Worm (Caenorhabditis elegans) whole organism, mixed stage, embryonic: ENCODE results near the gene R11E3.2.

Experiments used
- M03D4.4 ChIP-seq: sonication (generic microtip); optimal IDR thresholded peaks from 2 replicates; lab custom pipeline; 2017; ENCODE audit warnings: mild to moderate bottlenecking, missing genetic modification characterization, missing compliant biosample characterization
- bed-3 ChIP-seq: fragments of 200-800 bp; sonication (Bioruptor generic); optimal IDR thresholded peaks from 3 replicates; lab custom pipeline; 2018; ENCODE audit warnings: mild to moderate bottlenecking, missing genetic modification characterization, moderate library complexity, missing compliant biosample characterization
- blmp-1 ChIP-seq: fragments of 150-350 bp; optimal IDR thresholded peaks from 2 replicates; lab custom pipeline; 2014; ENCODE audit warnings: missing biosample characterization, missing genetic modification characterization
- ceh-39 ChIP-seq: fragments of 150-350 bp; optimal IDR thresholded peaks from 2 replicates; lab custom pipeline; 2014; ENCODE audit warnings: missing biosample characterization, missing genetic modification characterization
- ceh-43 ChIP-seq: fragments of 200-800 bp; sonication (Bioruptor generic); optimal IDR thresholded peaks from 2 replicates; lab custom pipeline; 2018; ENCODE audit warnings: mild to moderate bottlenecking, missing genetic modification characterization, moderate library complexity, missing compliant biosample characterization
- ceh-83 ChIP-seq: fragments of 200-800 bp; sonication (Bioruptor generic); optimal IDR thresholded peaks from 2 replicates; lab custom pipeline; 2018; ENCODE audit warnings: mild to moderate bottlenecking, missing genetic modification characterization, missing compliant biosample characterization
- ces-1 ChIP-seq: fragments of 150-350 bp; optimal IDR thresholded peaks from 2 replicates; lab custom pipeline; 2014; ENCODE audit warnings: missing biosample characterization, missing genetic modification reagents, missing genetic modification characterization
- cnd-1 ChIP-seq: fragments of 200-800 bp; sonication (Bioruptor generic); optimal IDR thresholded peaks from 2 replicates; lab custom pipeline; 2018; ENCODE audit warnings: mild to moderate bottlenecking, missing genetic modification characterization, missing compliant biosample characterization
- drap-1 ChIP-seq: fragments of 200-800 bp; sonication (Bioruptor generic); optimal IDR thresholded peaks from 3 replicates; lab custom pipeline; 2018; ENCODE audit warnings: mild to moderate bottlenecking, missing genetic modification characterization, missing compliant biosample characterization
- elt-1 ChIP-seq: sonication (generic microtip); optimal IDR thresholded peaks from 2 replicates; lab custom pipeline; 2017; ENCODE audit warnings: missing genetic modification characterization, mild to moderate bottlenecking, missing compliant biosample characterization, antibody characterized with exemption, moderate library complexity, borderline replicate concordance; ENCODE audit not compliant: insufficient read depth
- elt-3 ChIP-seq: fragments of 150-350 bp; optimal IDR thresholded peaks from 2 replicates; lab custom pipeline; 2014; ENCODE audit warnings: missing biosample characterization, missing genetic modification characterization
- flh-1 ChIP-seq: fragments of 200-800 bp; sonication (Bioruptor generic); optimal IDR thresholded peaks from 2 replicates; lab custom pipeline; 2018; ENCODE audit warnings: mild to moderate bottlenecking, missing genetic modification characterization, moderate library complexity, missing compliant biosample characterization
- ham-2 ChIP-seq: fragments of 200-800 bp; sonication (Bioruptor generic); optimal IDR thresholded peaks from 2 replicates; lab custom pipeline; 2018; ENCODE audit warnings: mild to moderate bottlenecking, missing genetic modification characterization, missing compliant biosample characterization
- hlh-1 ChIP-seq: fragments of 150-350 bp; optimal IDR thresholded peaks from 2 replicates; lab custom pipeline; 2014; ENCODE audit warnings: missing biosample characterization, missing genetic modification reagents, missing genetic modification characterization
- lin-13 ChIP-seq: fragments of 150-350 bp; optimal IDR thresholded peaks from 2 replicates; lab custom pipeline; 2014; ENCODE audit warnings: missing biosample characterization, missing genetic modification characterization
- lin-32 ChIP-seq: fragments of 200-800 bp; sonication (Bioruptor generic); optimal IDR thresholded peaks from 2 replicates; lab custom pipeline; 2018; ENCODE audit warnings: mild to moderate bottlenecking, missing genetic modification characterization, missing compliant biosample characterization
- lsy-2 ChIP-seq: fragments of 150-350 bp; optimal IDR thresholded peaks from 2 replicates; lab custom pipeline; 2014; ENCODE audit warnings: missing biosample characterization, missing genetic modification characterization
- mab-5 ChIP-seq: fragments of 150-350 bp; optimal IDR thresholded peaks from 2 replicates; lab custom pipeline; 2014; ENCODE audit warnings: missing biosample characterization, missing genetic modification characterization
- mep-1 ChIP-seq: fragments of 150-350 bp; optimal IDR thresholded peaks from 2 replicates; lab custom pipeline; 2017; ENCODE audit warnings: missing biosample characterization, missing genetic modification reagents, missing genetic modification characterization, inconsistent platforms
- mls-2 ChIP-seq: sonication (generic microtip); optimal IDR thresholded peaks from 2 replicates; lab custom pipeline; 2016; ENCODE audit warnings: mild to moderate bottlenecking, missing genetic modification characterization, moderate library complexity, missing compliant biosample characterization
- nhr-12 ChIP-seq: fragments of 150-350 bp; optimal IDR thresholded peaks from 2 replicates; lab custom pipeline; 2014; ENCODE audit warnings: missing biosample characterization, missing genetic modification characterization
- nhr-2 ChIP-seq: fragments of 150-350 bp; optimal IDR thresholded peaks from 2 replicates; lab custom pipeline; 2014; ENCODE audit warnings: missing biosample characterization, missing genetic modification characterization
- nhr-237 ChIP-seq: fragments of 150-350 bp; optimal IDR thresholded peaks from 2 replicates; lab custom pipeline; 2014; ENCODE audit warnings: missing biosample characterization, missing genetic modification characterization
- nhr-28 ChIP-seq: fragments of 150-350 bp; optimal IDR thresholded peaks from 2 replicates; lab custom pipeline; 2014; ENCODE audit warnings: missing biosample characterization, missing genetic modification characterization
- nhr-76 ChIP-seq: sonication (generic microtip); optimal IDR thresholded peaks from 2 replicates; lab custom pipeline; 2017; ENCODE audit warnings: missing biosample characterization, missing genetic modification characterization
- pha-4 ChIP-seq: fragments of 150-350 bp; optimal IDR thresholded peaks from 2 replicates; lab custom pipeline; 2018; ENCODE audit warnings: missing biosample characterization, missing genetic modification reagents, missing genetic modification characterization
- sem-2 ChIP-seq: fragments of 200-800 bp; sonication (Bioruptor generic); optimal IDR thresholded peaks from 2 replicates; lab custom pipeline; 2018; ENCODE audit warnings: mild to moderate bottlenecking, missing genetic modification characterization, missing compliant biosample characterization
- snpc-4 ChIP-seq: fragments of 150-350 bp; optimal IDR thresholded peaks from 2 replicates; lab custom pipeline; 2014; ENCODE audit warnings: missing biosample characterization, missing genetic modification characterization
- sptf-1 ChIP-seq: sonication (generic microtip); optimal IDR thresholded peaks from 2 replicates; lab custom pipeline; 2017; ENCODE audit warnings: mild to moderate bottlenecking, missing genetic modification characterization, moderate library complexity, missing compliant biosample characterization
- tbx-8 ChIP-seq: fragments of 200-800 bp; sonication (Bioruptor generic); optimal IDR thresholded peaks from 2 replicates; lab custom pipeline; 2018; ENCODE audit warnings: mild to moderate bottlenecking, missing genetic modification characterization, moderate library complexity, missing compliant biosample characterization
- unc-120 ChIP-seq: sonication (generic microtip); optimal IDR thresholded peaks from 2 replicates; lab custom pipeline; 2017; ENCODE audit warnings: missing genetic modification characterization, missing compliant biosample characterization; ENCODE audit not compliant: poor library complexity, severe bottlenecking
- unc-39 ChIP-seq: fragments of 150-350 bp; optimal IDR thresholded peaks from 2 replicates; lab custom pipeline; 2014; ENCODE audit warnings: missing biosample characterization, missing genetic modification characterization
- unc-62 ChIP-seq: fragments of 150-350 bp; optimal IDR thresholded peaks from 2 replicates; lab custom pipeline; 2014; ENCODE audit warnings: missing biosample characterization, missing genetic modification reagents, missing genetic modification characterization
- zip-8 ChIP-seq: fragments of 150-350 bp; optimal IDR thresholded peaks from 2 replicates; lab custom pipeline; 2014; ENCODE audit warnings: missing biosample characterization, missing genetic modification characterization
- ztf-11 ChIP-seq: fragments of 150-350 bp; optimal IDR thresholded peaks from 2 replicates; lab custom pipeline; 2014; ENCODE audit warnings: missing biosample characterization, missing genetic modification characterization

The R11E3.2 gene

DNA sequence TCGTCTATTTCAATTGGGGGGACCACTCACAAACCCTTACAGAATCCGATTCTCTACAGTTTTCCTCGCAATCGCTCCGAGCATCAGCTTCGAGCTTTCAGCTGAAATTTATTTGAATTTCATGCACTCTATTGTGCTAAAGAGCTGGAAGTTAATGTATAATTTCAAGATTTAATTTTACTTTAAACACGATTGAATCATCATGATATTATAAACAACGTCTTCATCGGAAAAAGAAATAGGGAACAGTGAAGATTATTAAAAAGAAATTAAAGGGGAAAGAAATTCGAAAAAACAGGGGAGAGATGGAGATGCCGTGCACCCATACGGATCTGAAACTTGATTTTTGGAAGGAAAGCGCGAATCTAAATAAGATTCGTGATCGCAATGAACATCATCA, 27.7 kb upstream of the R11E3.2 start, which contains the start of gene hoe-1:
TSS of gene hoe-1 (minus strand) at position 101 of the 400 bp plus-strand sequence.
- TF ChIP-seq nhr-76 (no peak), ceh-43 (no peak), cnd-1 (tag; lab: Kevin White, UChicago) (no peak), zip-8 (no peak), ceh-39 (no peak), elt-1 (tag; lab: Kevin White, UChicago) (no peak), snpc-4 (no peak), mab-5 (no peak), blmp-1 (tag; lab: Kevin White, UChicago) (no peak), sptf-1 (no peak), drap-1 (GFP tag; lab: Kevin White, UChicago) (no peak), tbx-8 (GFP tag; lab: Kevin White, UChicago) (no peak), elt-3 (tag; lab: Kevin White, UChicago) (no peak), mls-2 (tag; lab: Kevin White, UChicago) (no peak), ces-1 (no peak), nhr-2 (no peak), ztf-11 (tag; lab: Kevin White, UChicago) (no peak), lsy-2 (tag; lab: Kevin White, UChicago) (no peak), unc-39 (tag; lab: Kevin White, UChicago) (no peak)

ce11 chrIV:4745422-4745821, 26.5 kb upstream of the R11E3.2 start, which contains the start of gene timm-17B.1:
timm-17B.1 (minus strand) TSS chrIV:4745492.
- TF ChIP-seq lin-13 (tag; lab: Kevin White, UChicago) (peak; percentile 68), sem-2 (GFP tag; lab: Kevin White, UChicago) (no peak), ham-2 (GFP tag; lab: Kevin White, UChicago) (no peak), unc-39 (tag; lab: Kevin White, UChicago) (no peak), nhr-12 (no peak), nhr-237 (tag; lab: Kevin White, UChicago) (peak; percentile 33), cnd-1 (tag; lab: Kevin White, UChicago) (no peak), hlh-1 (tag; lab: Kevin White, UChicago) (no peak), ceh-43 (no peak), drap-1 (GFP tag; lab: Kevin White, UChicago) (no peak), ztf-11 (tag; lab: Kevin White, UChicago) (no peak), mep-1 (tag; lab: Kevin White, UChicago) (peak; percentile 68), ceh-83 (no peak), mls-2 (tag; lab: Kevin White, UChicago) (no peak), nhr-2 (no peak), unc-120 (tag; lab: Kevin White, UChicago) (no peak), ces-1 (peak; percentile 49), pha-4 (peak; percentile 1), lsy-2 (tag; lab: Kevin White, UChicago) (peak; percentile 83), tbx-8 (GFP tag; lab: Kevin White, UChicago) (no peak), ceh-39 (no peak), elt-3 (tag; lab: Kevin White, UChicago) (no peak), lin-32 (GFP tag; lab: Kevin White, UChicago) (no peak), bed-3 (no peak), M03D4.4 (tag; lab: Kevin White, UChicago) (no peak), snpc-4 (no peak)
- TF ChIP-seq, all 35 proteins: peak for 6

- TF ChIP-seq cnd-1 (tag; lab: Kevin White, UChicago), result no peak
- TF ChIP-seq hlh-1 (tag; lab: Kevin White, UChicago), result peak; percentile 30
- TF ChIP-seq unc-39 (tag; lab: Kevin White, UChicago), result no peak
- TF ChIP-seq mab-5, result no peak
- no peak for TF ChIP-seq flh-1 (GFP tag; lab: Kevin White, UChicago)
- TF ChIP-seq sem-2 (GFP tag; lab: Kevin White, UChicago), result no peak
- TF ChIP-seq nhr-2, result no peak
- no peak for TF ChIP-seq ceh-39
Measured at ce11 chrIV:4747553-4747952, 24.3 kb upstream of the R11E3.2 start, which contains the start of gene tctn-1. tctn-1 (minus strand) TSS chrIV:4747832.

- TF ChIP-seq lsy-2 (tag; lab: Kevin White, UChicago) (peak; percentile 76), hlh-1 (tag; lab: Kevin White, UChicago) (no peak), unc-120 (tag; lab: Kevin White, UChicago) (no peak), elt-3 (tag; lab: Kevin White, UChicago) (no peak), nhr-2 (no peak), unc-39 (tag; lab: Kevin White, UChicago) (no peak), elt-1 (tag; lab: Kevin White, UChicago) (no peak), ham-2 (GFP tag; lab: Kevin White, UChicago) (no peak), ceh-39 (no peak), snpc-4 (no peak), nhr-12 (no peak), zip-8 (peak; percentile 30), bed-3 (no peak), ceh-43 (no peak), lin-13 (tag; lab: Kevin White, UChicago) (no peak), nhr-237 (tag; lab: Kevin White, UChicago) (peak; percentile 6), M03D4.4 (tag; lab: Kevin White, UChicago) (peak; percentile 31), nhr-76 (no peak), cnd-1 (tag; lab: Kevin White, UChicago) (no peak), ztf-11 (tag; lab: Kevin White, UChicago) (no peak), sptf-1 (peak; percentile 58), ces-1 (peak; percentile 22), drap-1 (GFP tag; lab: Kevin White, UChicago) (peak; percentile 33), lin-32 (GFP tag; lab: Kevin White, UChicago) (no peak), unc-62 (GFP tag; lab: Kevin White, UChicago) (no peak), sem-2 (GFP tag; lab: Kevin White, UChicago) (no peak), pha-4 (peak; percentile 22), nhr-28 (tag; lab: Kevin White, UChicago) (no peak), blmp-1 (tag; lab: Kevin White, UChicago) (no peak), mep-1 (tag; lab: Kevin White, UChicago) (peak; percentile 55), tbx-8 (GFP tag; lab: Kevin White, UChicago) (no peak), ceh-83 (no peak), flh-1 (GFP tag; lab: Kevin White, UChicago) (peak; percentile 4), mab-5 (no peak), mls-2 (tag; lab: Kevin White, UChicago) (no peak)
- TF ChIP-seq, all 35 proteins: peak for 10
Measured at ce11 chrIV:4748408-4749105, 23.3 kb upstream of the R11E3.2 start, which contains the start of gene cyc-2.1. cyc-2.1 (minus strand) TSS chrIV:4749012.
